Fruit fly (Drosophila melanogaster) whole organism, pupa: Measurements from ENCODE around the gene CG13454.

ENCODE experiments used
- CG10348 ChIP-seq: fragments of 200-800 bp; sonication (Bioruptor generic); IDR thresholded peaks from 2 replicates; pipeline ENCODE4 v1.3.6; 2022; ENCODE audit warnings: missing biosample characterization, missing genetic modification characterization
- CG13204 ChIP-seq: fragments of 200-800 bp; sonication (Bioruptor generic); optimal IDR thresholded peaks from 2 replicates; lab custom pipeline; 2018; ENCODE audit warnings: missing biosample characterization, mild to moderate bottlenecking, missing genetic modification characterization, moderate library complexity
- CG34367 ChIP-seq: fragments of 200-800 bp; sonication (Bioruptor generic); optimal IDR thresholded peaks from 2 replicates; lab custom pipeline; 2018; ENCODE audit warnings: missing biosample characterization, mild to moderate bottlenecking, missing genetic modification characterization
- CG4496 ChIP-seq: fragments of 200-800 bp; sonication (Bioruptor generic); IDR thresholded peaks from 3 replicates; pipeline ENCODE4 v1.3.6; 2022; ENCODE audit warnings: missing biosample characterization, missing genetic modification characterization
- CG8159 ChIP-seq: fragments of 200-800 bp; sonication (Bioruptor generic); optimal IDR thresholded peaks from 3 replicates; lab custom pipeline; 2018; ENCODE audit warnings: missing biosample characterization, mild to moderate bottlenecking, missing genetic modification characterization, moderate library complexity
- CG9948 ChIP-seq: fragments of 200-800 bp; sonication (Bioruptor generic); optimal IDR thresholded peaks from 2 replicates; lab custom pipeline; 2018; ENCODE audit warnings: missing biosample characterization, mild to moderate bottlenecking, missing genetic modification characterization, moderate library complexity
- D1 ChIP-seq: fragments of 200-800 bp; sonication (Bioruptor generic); optimal IDR thresholded peaks from 2 replicates; lab custom pipeline; 2018; ENCODE audit warnings: missing biosample characterization, mild to moderate bottlenecking, missing genetic modification characterization, moderate library complexity
- Pif1A ChIP-seq: fragments of 200-800 bp; sonication (Bioruptor generic); optimal IDR thresholded peaks from 3 replicates; lab custom pipeline; 2016; ENCODE audit warnings: missing biosample characterization, missing genetic modification characterization
- Pif1B ChIP-seq: fragments of 200-800 bp; sonication (Bioruptor generic); optimal IDR thresholded peaks from 3 replicates; lab custom pipeline; 2016; ENCODE audit warnings: missing biosample characterization, missing genetic modification characterization
- Snoo ChIP-seq: fragments of 200-800 bp; sonication (Bioruptor generic); optimal IDR thresholded peaks from 3 replicates; lab custom pipeline; 2017; ENCODE audit warnings: missing biosample characterization, mild to moderate bottlenecking, missing genetic modification characterization, inconsistent platforms
- fd96Ca ChIP-seq: fragments of 200-800 bp; sonication (Bioruptor generic); IDR thresholded peaks from 3 replicates; pipeline ENCODE4 v1.3.6; 2022; ENCODE audit warnings: missing biosample characterization, missing genetic modification characterization

dm6 chr3L:15535228-15535598, 18.4 kb upstream of the CG13454 start, which contains the start of gene CrebA:
- no peak for TF ChIP-seq CG9948
- TF ChIP-seq CG10348 (GFP tag; lab: Robert Waterston, UW), result no peak
- TF ChIP-seq CG4496 (GFP tag; lab: Robert Waterston, UW), result peak; percentile 56
- no peak for TF ChIP-seq Pif1B
- no peak for TF ChIP-seq D1
- TF ChIP-seq CG34367, result no peak
- TF ChIP-seq CG13204 (GFP tag; lab: Kevin White, UChicago), result no peak
- TF ChIP-seq CG8159, result no peak
- no peak for TF ChIP-seq Pif1A (GFP tag; lab: Kevin White, UChicago)
- TF ChIP-seq Snoo (tag; lab: Kevin White, UChicago), result no peak
- TF ChIP-seq fd96Ca (GFP tag; lab: Robert Waterston, UW), result no peak
